Worm (Caenorhabditis elegans) whole organism, L4 larva: ENCODE measurements around the gene T11F9.21.
A peak's percentile ranks its signal among the peaks of the same experiment; 100 is the strongest.

Experiments used
- D1046.2 ChIP-seq: fragments of 200-800 bp; sonication (Bioruptor generic); IDR thresholded peaks from 2 replicates; pipeline ENCODE4 v1.3.6; 2022; ENCODE audit warnings: missing genetic modification characterization, missing compliant biosample characterization
- ZK546.5 ChIP-seq, 2 experiments: sonication (generic microtip); optimal IDR thresholded peaks; 2 replicates each; lab custom pipeline; 2017; ENCODE audit warnings: missing biosample characterization in 2 of 2, missing genetic modification characterization in 2 of 2
- aly-2 ChIP-seq: sonication (generic microtip); optimal IDR thresholded peaks from 2 replicates; lab custom pipeline; 2018; ENCODE audit warnings: missing biosample characterization, missing genetic modification characterization
- arid-1 ChIP-seq: fragments of 200-800 bp; sonication (Bioruptor generic); conservative IDR thresholded peaks from 2 replicates; pipeline ENCODE4 v1.3.6; 2022; ENCODE audit warnings: missing genetic modification reagents, missing genetic modification characterization, missing compliant biosample characterization
- ceh-62 ChIP-seq: sonication (generic microtip); optimal IDR thresholded peaks from 2 replicates; lab custom pipeline; 2017; ENCODE audit warnings: missing biosample characterization, missing genetic modification characterization
- ces-1 ChIP-seq: fragments of 150-350 bp; sonication (generic microtip); optimal IDR thresholded peaks from 4 replicates; lab custom pipeline; 2014; ENCODE audit warnings: missing biosample characterization, missing genetic modification reagents, missing genetic modification characterization
- dmd-9 ChIP-seq: fragments of 200-800 bp; sonication (Bioruptor generic); IDR thresholded peaks from 2 replicates; pipeline ENCODE4 v1.3.6; 2022; ENCODE audit warnings: missing genetic modification reagents, missing genetic modification characterization, missing compliant biosample characterization
- jun-1 ChIP-seq: fragments of 150-350 bp; optimal IDR thresholded peaks from 2 replicates; lab custom pipeline; 2014; ENCODE audit warnings: missing biosample characterization, missing genetic modification reagents, missing genetic modification characterization
- pha-4 ChIP-seq, 2 experiments: fragments of 150-350 bp in 1 of 2; fragments of 200-800 bp in 1 of 2; sonication (Bioruptor generic) in 1 of 2; IDR thresholded peaks in 1 of 2; optimal IDR thresholded peaks in 1 of 2; 2 replicates each; pipeline versions ENCODE4 v1.3.6 to Lab custom; 2014 to 2022; ENCODE audit warnings: missing genetic modification characterization in 2 of 2, missing genetic modification reagents in 2 of 2, missing biosample characterization in 1 of 2, missing compliant biosample characterization in 1 of 2
- skn-1 ChIP-seq: fragments of 150-350 bp; optimal IDR thresholded peaks from 2 replicates; lab custom pipeline; 2014; ENCODE audit warnings: missing biosample characterization, missing genetic modification characterization
- zip-11 ChIP-seq: fragments of 200-800 bp; sonication (Bioruptor generic); IDR thresholded peaks from 2 replicates; pipeline ENCODE4 v1.3.6; 2022; ENCODE audit warnings: missing genetic modification characterization, missing compliant biosample characterization

DNA sequence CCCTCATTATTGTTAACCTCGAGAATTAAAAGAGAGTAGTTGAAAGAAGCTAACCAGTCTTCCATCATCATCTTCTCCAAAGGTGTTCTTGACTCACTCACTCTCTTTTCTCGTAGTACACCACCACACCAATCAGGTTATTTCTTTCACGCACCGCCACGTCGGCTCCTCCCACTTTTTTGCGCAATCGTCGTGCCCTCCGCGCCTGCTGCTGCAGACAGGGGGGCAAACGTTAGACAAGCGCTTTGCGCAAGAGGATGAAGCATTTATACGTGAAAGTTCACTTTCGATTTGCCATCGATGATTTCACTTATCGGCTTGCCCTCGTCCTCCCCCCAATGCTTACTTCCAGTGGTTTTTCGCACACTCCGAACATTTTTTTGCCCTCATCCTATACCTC is 32.8 kb downstream of the T11F9.21 start:
- TF ChIP-seq ZK546.5 (tag; optimal IDR thresholded peaks at IDR 0.05; lab: Kevin White, UChicago) (no peak), jun-1 (tag; lab: Kevin White, UChicago) (no peak), arid-1 (no peak), zip-11 (GFP tag; lab: Robert Waterston, UW) (no peak), skn-1 (tag; lab: Kevin White, UChicago) (no peak), dmd-9 (GFP tag; lab: Robert Waterston, UW) (no peak), aly-2 (tag; lab: Kevin White, UChicago) (no peak), ceh-62 (tag; lab: Kevin White, UChicago) (no peak), pha-4 (GFP tag; IDR thresholded peaks at IDR 0.05; lab: Robert Waterston, UW) (no peak), pha-4 (tag; optimal IDR thresholded peaks at IDR 0.05; lab: Kevin White, UChicago) (no peak), ces-1 (GFP tag; lab: Kevin White, UChicago) (no peak), D1046.2 (GFP tag; lab: Robert Waterston, UW) (0 out of 2 replicates have a peak, but pooled peaks have one; percentile 32)
